Worm (Caenorhabditis elegans): ENCODE results near the gene col-143.

The col-143 gene

DNA sequence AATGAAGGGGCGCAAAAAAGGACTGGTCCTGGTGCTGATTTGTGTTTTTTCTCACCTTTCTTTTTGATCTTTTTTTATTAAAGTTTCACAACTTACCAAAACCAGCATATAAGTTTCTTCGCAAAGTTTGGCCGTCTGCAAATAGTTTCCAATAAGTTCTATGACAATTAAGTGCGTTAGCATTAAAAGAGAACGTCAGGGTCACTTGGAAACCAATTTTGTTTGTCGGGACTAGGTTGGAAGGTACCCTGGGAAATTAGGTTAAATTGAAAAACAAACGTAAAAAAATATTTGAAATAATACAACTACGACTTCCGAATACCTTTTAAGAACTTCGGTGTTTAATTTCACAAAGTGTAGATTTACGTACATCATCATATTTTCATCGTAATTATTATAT lies 43.1 kb downstream of the col-143 start:
- no peak for TF ChIP-seq unc-62 (GFP tag; optimal IDR thresholded peaks at IDR 0.05)

DNA sequence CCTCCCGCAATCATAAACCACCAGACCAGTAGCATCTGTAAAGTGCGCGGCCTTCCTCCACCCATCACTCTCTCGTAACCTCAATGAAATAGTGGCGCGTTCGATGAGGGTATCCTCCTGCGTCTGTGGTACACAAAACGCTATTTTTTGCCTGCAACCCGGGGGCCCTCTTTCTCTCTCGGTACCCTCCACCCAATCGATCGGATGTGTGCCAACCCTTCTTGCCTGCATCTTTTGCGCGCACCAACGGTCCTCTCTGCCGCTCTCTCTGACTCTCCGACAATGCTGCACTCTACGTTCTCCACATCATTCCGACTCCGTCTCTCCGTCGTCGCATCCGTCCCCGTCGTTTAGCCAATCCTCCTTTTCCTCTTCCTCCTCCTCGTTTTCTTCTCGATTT lies 44.1 kb downstream of the col-143 start:
- no peak for TF ChIP-seq unc-62 (GFP tag; optimal IDR thresholded peaks at IDR 0.05)

- TF ChIP-seq unc-62 (GFP tag; optimal IDR thresholded peaks at IDR 0.05), result no peak
These were observed 45.2 kb downstream of the col-143 start for ce11 chrV:6880623-6881022.

ce11 chrV:6881038-6881437 lies 45.6 kb downstream of the col-143 start, which contains the start of gene unc-70:
Gene unc-70, plus strand, starts transcription at chrV:6881338.
- no peak for TF ChIP-seq unc-62 (GFP tag; optimal IDR thresholded peaks at IDR 0.05)

DNA sequence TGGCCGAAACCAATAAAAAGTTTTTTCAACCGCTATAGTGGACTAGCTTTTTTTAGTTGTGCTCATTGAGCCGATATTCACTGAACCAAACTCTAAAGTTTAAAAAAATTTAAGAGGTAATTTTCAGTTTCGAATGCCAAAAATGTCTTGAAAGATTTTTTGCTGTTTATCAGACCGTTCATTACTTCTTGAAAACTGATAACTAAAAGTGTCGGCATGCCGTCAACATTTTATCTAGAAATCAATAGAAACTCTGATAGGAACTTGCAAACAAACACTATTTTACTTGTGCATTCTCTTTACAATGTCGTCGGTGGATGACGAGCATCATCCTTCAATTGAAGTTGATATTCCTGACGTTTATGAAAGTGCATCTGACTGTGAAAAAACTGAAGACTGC lies 46.3 kb downstream of the col-143 start:
- TF ChIP-seq unc-62 (GFP tag; optimal IDR thresholded peaks at IDR 0.05), result no peak

DNA sequence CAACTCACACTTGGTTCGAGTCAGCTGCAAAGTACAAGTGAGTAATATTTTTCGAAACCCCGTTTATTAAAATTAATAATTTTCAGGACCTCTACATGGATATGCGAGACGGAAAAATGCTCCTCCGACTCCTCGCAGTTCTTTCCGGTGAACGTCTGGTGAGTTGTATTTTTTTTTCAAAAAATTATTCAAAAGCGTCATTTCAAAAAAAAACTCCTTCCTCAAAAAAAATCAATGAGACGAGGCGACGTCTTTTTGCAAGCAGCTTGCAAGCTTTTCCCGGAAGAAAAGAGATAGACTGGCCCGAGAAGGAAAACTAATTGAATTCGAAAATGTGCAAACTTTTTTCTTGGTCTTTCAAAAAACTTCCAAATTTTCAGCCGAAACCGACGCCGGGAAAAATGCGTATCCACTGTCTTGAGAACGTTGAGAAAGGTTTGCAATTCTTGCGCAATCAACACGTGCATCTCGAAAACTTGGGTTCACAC lies 47.1 kb downstream of the col-143 start:
- TF ChIP-seq unc-62 (GFP tag; optimal IDR thresholded peaks at IDR 0.05), result no peak

- TF ChIP-seq unc-62 (GFP tag; optimal IDR thresholded peaks at IDR 0.05), result no peak
These were observed 49.6 kb downstream of the col-143 start for ce11 chrV:6885070-6885469.
